Worm (Caenorhabditis elegans) whole organism, L3 larva: ENCODE data around the gene cutl-17.

Experiments
- ZK546.5 ChIP-seq: sonication (generic microtip); optimal IDR thresholded peaks from 2 replicates; lab custom pipeline; 2017; ENCODE audit warnings: missing biosample characterization, missing genetic modification characterization
- aly-2 ChIP-seq: fragments of 150-350 bp; optimal IDR thresholded peaks from 2 replicates; lab custom pipeline; 2014; ENCODE audit warnings: missing biosample characterization, missing genetic modification characterization
- ama-1 ChIP-seq: fragments of 150-350 bp; optimal IDR thresholded peaks from 2 replicates; lab custom pipeline; 2018
- ceh-28 ChIP-seq: fragments of 150-350 bp; optimal IDR thresholded peaks from 2 replicates; lab custom pipeline; 2014; ENCODE audit warnings: missing biosample characterization, missing genetic modification reagents, missing genetic modification characterization
- ceh-82 ChIP-seq: fragments of 150-350 bp; optimal IDR thresholded peaks from 2 replicates; lab custom pipeline; 2014; ENCODE audit warnings: missing biosample characterization, missing genetic modification characterization
- daf-12 ChIP-seq: fragments of 150-350 bp; optimal IDR thresholded peaks from 2 replicates; lab custom pipeline; 2014; ENCODE audit warnings: missing biosample characterization, missing genetic modification reagents, missing genetic modification characterization
- egl-5 ChIP-seq: fragments of 150-350 bp; optimal IDR thresholded peaks from 2 replicates; lab custom pipeline; 2017; ENCODE audit warnings: missing biosample characterization, missing genetic modification reagents, missing genetic modification characterization, inconsistent platforms
- elt-1 ChIP-seq: fragments of 150-350 bp; optimal IDR thresholded peaks from 2 replicates; lab custom pipeline; 2014; ENCODE audit warnings: missing biosample characterization, missing genetic modification characterization
- elt-2 ChIP-seq: sonication (generic microtip); optimal IDR thresholded peaks from 2 replicates; lab custom pipeline; 2016; ENCODE audit warnings: missing genetic modification reagents, mild to moderate bottlenecking, missing genetic modification characterization, missing compliant biosample characterization
- elt-3 ChIP-seq, 3 experiments: fragments of 150-350 bp in 1 of 3; sonication (generic microtip) in 2 of 3; optimal IDR thresholded peaks; 2 replicates in 2 of 3; 4 replicates in 1 of 3; lab custom pipeline; 2014 to 2017; ENCODE audit warnings: missing biosample characterization in 3 of 3, missing genetic modification characterization in 3 of 3
- eor-1 ChIP-seq, 2 experiments: fragments of 150-350 bp; optimal IDR thresholded peaks; 2 replicates each; lab custom pipeline; 2014 to 2018; ENCODE audit warnings: missing biosample characterization in 2 of 2, missing genetic modification characterization in 2 of 2
- fkh-2 ChIP-seq: fragments of 150-350 bp; optimal IDR thresholded peaks from 2 replicates; lab custom pipeline; 2014; ENCODE audit warnings: missing biosample characterization, missing genetic modification reagents, missing genetic modification characterization
- fos-1 ChIP-seq: fragments of 150-350 bp; optimal IDR thresholded peaks from 2 replicates; lab custom pipeline; 2014; ENCODE audit warnings: missing biosample characterization, missing genetic modification characterization
- hmg-11 ChIP-seq: sonication (generic microtip); optimal IDR thresholded peaks from 2 replicates; lab custom pipeline; 2016; ENCODE audit warnings: missing genetic modification characterization, missing compliant biosample characterization
- lin-15B ChIP-seq: fragments of 150-350 bp; optimal IDR thresholded peaks from 2 replicates; lab custom pipeline; 2014; ENCODE audit warnings: missing biosample characterization, missing genetic modification characterization
- lin-39 ChIP-seq: fragments of 150-350 bp; optimal IDR thresholded peaks from 2 replicates; lab custom pipeline; 2018; ENCODE audit warnings: missing biosample characterization, missing genetic modification reagents, missing genetic modification characterization
- lsy-12 ChIP-seq: sonication (generic microtip); optimal IDR thresholded peaks from 2 replicates; lab custom pipeline; 2016; ENCODE audit warnings: mild to moderate bottlenecking, missing genetic modification characterization, missing compliant biosample characterization
- mdl-1 ChIP-seq: fragments of 150-350 bp; optimal IDR thresholded peaks from 2 replicates; lab custom pipeline; 2014; ENCODE audit warnings: missing biosample characterization, missing genetic modification characterization
- mml-1 ChIP-seq: fragments of 150-350 bp; sonication (generic microtip); optimal IDR thresholded peaks from 3 replicates; lab custom pipeline; 2014; ENCODE audit warnings: missing biosample characterization, missing genetic modification characterization
- nfya-1 ChIP-seq: sonication (generic microtip); optimal IDR thresholded peaks from 2 replicates; lab custom pipeline; 2017; ENCODE audit warnings: missing genetic modification characterization, mild to moderate bottlenecking, missing compliant biosample characterization, antibody characterized with exemption, moderate library complexity; ENCODE audit not compliant: insufficient read depth
- nhr-11 ChIP-seq: fragments of 150-350 bp; optimal IDR thresholded peaks from 2 replicates; lab custom pipeline; 2014; ENCODE audit warnings: missing biosample characterization, missing genetic modification characterization
- nhr-12 ChIP-seq: fragments of 150-350 bp; optimal IDR thresholded peaks from 2 replicates; lab custom pipeline; 2014; ENCODE audit warnings: missing biosample characterization, missing genetic modification characterization
- nhr-23 ChIP-seq: fragments of 150-350 bp; optimal IDR thresholded peaks from 2 replicates; lab custom pipeline; 2014; ENCODE audit warnings: missing biosample characterization, missing genetic modification reagents, missing genetic modification characterization
- nhr-25 ChIP-seq: sonication (generic microtip); optimal IDR thresholded peaks from 2 replicates; lab custom pipeline; 2017; ENCODE audit warnings: missing biosample characterization, missing genetic modification characterization
- nhr-43 ChIP-seq: sonication (generic microtip); optimal IDR thresholded peaks from 2 replicates; lab custom pipeline; 2016; ENCODE audit warnings: mild to moderate bottlenecking, missing genetic modification characterization, missing compliant biosample characterization; ENCODE audit not compliant: poor library complexity, severe bottlenecking
- nhr-67 ChIP-seq: fragments of 150-350 bp; optimal IDR thresholded peaks from 2 replicates; lab custom pipeline; 2014; ENCODE audit warnings: missing biosample characterization, missing genetic modification characterization
- nhr-77 ChIP-seq: fragments of 150-350 bp; optimal IDR thresholded peaks from 2 replicates; lab custom pipeline; 2014; ENCODE audit warnings: missing biosample characterization, missing genetic modification characterization
- pha-4 ChIP-seq: fragments of 150-350 bp; optimal IDR thresholded peaks from 2 replicates; lab custom pipeline; 2014; ENCODE audit warnings: missing biosample characterization, missing genetic modification reagents, missing genetic modification characterization
- snpc-4 ChIP-seq: fragments of 150-350 bp; optimal IDR thresholded peaks from 2 replicates; lab custom pipeline; 2014; ENCODE audit warnings: missing biosample characterization, missing genetic modification characterization
- tbx-2 ChIP-seq: sonication (generic microtip); optimal IDR thresholded peaks from 2 replicates; lab custom pipeline; 2016; ENCODE audit warnings: mild to moderate bottlenecking, missing genetic modification characterization, missing compliant biosample characterization
- unc-62 ChIP-seq: fragments of 150-350 bp; sonication (generic microtip); optimal IDR thresholded peaks from 4 replicates; lab custom pipeline; 2014; ENCODE audit warnings: missing biosample characterization, missing genetic modification reagents, missing genetic modification characterization
- ztf-4 ChIP-seq: fragments of 150-350 bp; optimal IDR thresholded peaks from 2 replicates; lab custom pipeline; 2014; ENCODE audit warnings: missing biosample characterization, missing genetic modification characterization

cutl-17 gene

ce11 chrIV:9488315-9488714 lies 31.0 kb upstream of the cutl-17 start, which contains the start of gene sru-1:
TSS of gene sru-1 (plus strand) at chrIV:9488615.
- no peak for TF ChIP-seq nfya-1 (tag; lab: Kevin White, UChicago)
- no peak for TF ChIP-seq lin-15B (tag; lab: Kevin White, UChicago)
- no peak for TF ChIP-seq ZK546.5 (tag; lab: Kevin White, UChicago)
- no peak for TF ChIP-seq hmg-11 (tag; lab: Kevin White, UChicago)
- TF ChIP-seq aly-2 (tag; lab: Kevin White, UChicago), result no peak
- no peak for TF ChIP-seq mml-1
- no peak for TF ChIP-seq ceh-28
- TF ChIP-seq nhr-11, result no peak

- no peak for TF ChIP-seq lsy-12 (tag; lab: Kevin White, UChicago)
- no peak for TF ChIP-seq nhr-12 (tag; lab: Kevin White, UChicago)
- TF ChIP-seq unc-62 (GFP tag; lab: Kevin White, UChicago), result no peak
- no peak for TF ChIP-seq elt-3 (tag; optimal IDR thresholded peaks at IDR 0.05; lab: Kevin White, UChicago)
- TF ChIP-seq nhr-67 (tag; lab: Kevin White, UChicago), result no peak
- TF ChIP-seq nhr-77 (tag; lab: Kevin White, UChicago), result no peak
- no peak for TF ChIP-seq ceh-82 (tag; lab: Kevin White, UChicago)
- no peak for TF ChIP-seq elt-1 (tag; lab: Kevin White, UChicago)
- TF ChIP-seq nhr-43 (tag; lab: Kevin White, UChicago), result no peak
- no peak for TF ChIP-seq nhr-25 (tag; lab: Kevin White, UChicago)
- TF ChIP-seq lin-39, result no peak
- no peak for TF ChIP-seq nhr-11
- TF ChIP-seq ceh-28, result no peak
- no peak for TF ChIP-seq ztf-4 (tag; lab: Kevin White, UChicago)
Measured at ce11 chrIV:9486779-9487178, 29.5 kb upstream of the cutl-17 start.

DNA sequence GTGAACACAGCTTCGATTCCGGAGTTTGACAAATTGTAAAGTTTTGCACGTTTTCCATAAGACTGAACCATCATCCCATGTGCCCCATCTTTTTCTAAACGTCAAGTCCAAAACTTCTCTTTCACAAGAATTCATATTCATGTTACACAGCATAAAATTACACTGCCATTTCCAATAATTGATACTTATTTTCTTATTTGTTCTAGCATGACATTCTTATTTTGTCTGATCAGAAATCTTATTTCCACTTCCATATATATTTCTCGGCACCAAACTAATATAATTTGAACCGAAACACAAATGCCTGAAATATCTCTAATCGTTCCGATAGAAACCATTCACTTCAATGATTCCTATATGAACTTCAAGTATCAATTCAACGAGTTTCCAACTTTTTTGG lies 28.7 kb upstream of the cutl-17 start, which contains the start of gene sru-2:
Gene sru-2 (plus strand): TSS at position 301 of the 400 bp plus-strand sequence.
- TF ChIP-seq fos-1 (tag; lab: Kevin White, UChicago), result no peak
- TF ChIP-seq aly-2 (tag; lab: Kevin White, UChicago), result no peak
- TF ChIP-seq nhr-23 (tag; lab: Kevin White, UChicago), result no peak
- no peak for TF ChIP-seq ceh-28
- TF ChIP-seq daf-12 (tag; lab: Kevin White, UChicago), result no peak
- no peak for TF ChIP-seq ama-1 (lab: Kevin White, UChicago)
- TF ChIP-seq elt-2 (tag; lab: Kevin White, UChicago), result no peak
- no peak for TF ChIP-seq lin-15B (tag; lab: Kevin White, UChicago)
- no peak for TF ChIP-seq hmg-11 (tag; lab: Kevin White, UChicago)

DNA sequence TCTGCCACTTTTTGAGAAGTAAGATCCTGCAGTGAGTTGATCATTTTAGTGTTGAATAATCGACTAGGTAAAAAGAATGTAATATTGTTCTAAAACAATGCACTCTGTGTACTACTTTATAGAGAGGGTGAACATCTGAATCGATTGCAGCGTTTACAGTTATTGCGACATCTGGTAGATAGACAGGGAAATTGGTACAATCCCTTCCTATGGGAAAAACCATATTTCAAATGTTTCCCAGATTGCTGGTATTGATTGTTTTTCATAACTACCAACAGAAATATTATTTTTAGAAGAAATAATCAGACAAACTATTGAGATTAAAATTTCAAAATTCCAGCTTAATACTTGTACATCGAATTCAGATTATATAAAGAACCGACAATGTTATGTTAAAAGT lies 27.7 kb upstream of the cutl-17 start, which contains the start of gene gadr-2:
Gene gadr-2 (minus strand): TSS at position 101 of the 400 bp plus-strand sequence.
- no peak for TF ChIP-seq snpc-4 (tag; lab: Kevin White, UChicago)
- no peak for TF ChIP-seq elt-3 (tag; optimal IDR thresholded peaks at IDR 0.05; lab: Kevin White, UChicago)
- no peak for TF ChIP-seq hmg-11 (tag; lab: Kevin White, UChicago)
- TF ChIP-seq lin-15B (tag; lab: Kevin White, UChicago), result no peak
- no peak for TF ChIP-seq mdl-1 (tag; lab: Kevin White, UChicago)
- no peak for TF ChIP-seq ZK546.5 (tag; lab: Kevin White, UChicago)
- no peak for TF ChIP-seq lsy-12 (tag; lab: Kevin White, UChicago)
- no peak for TF ChIP-seq pha-4 (tag; lab: Kevin White, UChicago)
- no peak for TF ChIP-seq nhr-43 (tag; lab: Kevin White, UChicago)
- TF ChIP-seq fkh-2 (tag; lab: Kevin White, UChicago), result no peak
- no peak for TF ChIP-seq nhr-11
- no peak for TF ChIP-seq elt-1 (tag; lab: Kevin White, UChicago)
- no peak for TF ChIP-seq nhr-77 (tag; lab: Kevin White, UChicago)
- TF ChIP-seq egl-5 (tag; lab: Kevin White, UChicago), result no peak
- no peak for TF ChIP-seq ceh-82 (tag; lab: Kevin White, UChicago)
- TF ChIP-seq eor-1 (tag; optimal IDR thresholded peaks at IDR 0.05; lab: Kevin White, UChicago), result no peak
- TF ChIP-seq aly-2 (tag; lab: Kevin White, UChicago), result no peak
- TF ChIP-seq ceh-28, result no peak
- TF ChIP-seq tbx-2, result no peak
- TF ChIP-seq nhr-25 (tag; lab: Kevin White, UChicago), result no peak

- no peak for TF ChIP-seq nhr-77 (tag; lab: Kevin White, UChicago)
Measured at ce11 chrIV:9480936-9481335, 23.6 kb upstream of the cutl-17 start, which contains the start of gene cng-3. TSS of gene cng-3 (minus strand) at chrIV:9481037.
